Worm (Caenorhabditis elegans) whole organism, L2 larva: ENCODE results near the gene srbc-57.

Experiments
- C34F6.9 ChIP-seq: fragments of 150-350 bp; optimal IDR thresholded peaks from 2 replicates; lab custom pipeline; 2014; ENCODE audit warnings: missing biosample characterization, missing genetic modification characterization
- R02D3.7 ChIP-seq: fragments of 150-350 bp; optimal IDR thresholded peaks from 2 replicates; lab custom pipeline; 2014; ENCODE audit warnings: missing biosample characterization, missing genetic modification characterization
- Y55F3AM.14 ChIP-seq: fragments of 200-800 bp; sonication (Bioruptor generic); optimal IDR thresholded peaks from 2 replicates; lab custom pipeline; 2018; ENCODE audit warnings: mild to moderate bottlenecking, missing genetic modification characterization, missing compliant biosample characterization
- ZK546.5 ChIP-seq: sonication (generic microtip); optimal IDR thresholded peaks from 2 replicates; lab custom pipeline; 2017; ENCODE audit warnings: missing biosample characterization, missing genetic modification characterization
- alr-1 ChIP-seq: fragments of 150-350 bp; optimal IDR thresholded peaks from 2 replicates; lab custom pipeline; 2014; ENCODE audit warnings: missing biosample characterization, missing genetic modification characterization
- ama-1 ChIP-seq: fragments of 150-350 bp; optimal IDR thresholded peaks from 2 replicates; lab custom pipeline; 2018; ENCODE audit warnings: inconsistent platforms
- blmp-1 ChIP-seq: sonication (generic microtip); optimal IDR thresholded peaks from 2 replicates; lab custom pipeline; 2017; ENCODE audit warnings: missing genetic modification characterization, mild to moderate bottlenecking, missing compliant biosample characterization, antibody characterized with exemption, moderate library complexity; ENCODE audit not compliant: insufficient read depth
- ceh-16 ChIP-seq: fragments of 150-350 bp; optimal IDR thresholded peaks from 2 replicates; lab custom pipeline; 2014; ENCODE audit warnings: missing biosample characterization, missing genetic modification characterization
- ceh-82 ChIP-seq: fragments of 150-350 bp; optimal IDR thresholded peaks from 2 replicates; lab custom pipeline; 2014; ENCODE audit warnings: missing biosample characterization, missing genetic modification characterization
- crh-2 ChIP-seq: sonication (generic microtip); optimal IDR thresholded peaks from 2 replicates; lab custom pipeline; 2017; ENCODE audit warnings: missing biosample characterization, missing genetic modification characterization
- egl-27 ChIP-seq: sonication (generic microtip); optimal IDR thresholded peaks from 3 replicates; lab custom pipeline; 2017; ENCODE audit warnings: missing biosample characterization, missing genetic modification reagents, missing genetic modification characterization
- elt-1 ChIP-seq: fragments of 150-350 bp; optimal IDR thresholded peaks from 2 replicates; lab custom pipeline; 2014; ENCODE audit warnings: missing biosample characterization, missing genetic modification characterization
- elt-3 ChIP-seq: sonication (generic microtip); optimal IDR thresholded peaks from 2 replicates; lab custom pipeline; 2017; ENCODE audit warnings: missing biosample characterization, missing genetic modification characterization
- fos-1 ChIP-seq: fragments of 150-350 bp; optimal IDR thresholded peaks from 2 replicates; lab custom pipeline; 2014; ENCODE audit warnings: missing biosample characterization, missing genetic modification characterization
- gmeb-1 ChIP-seq: fragments of 150-350 bp; optimal IDR thresholded peaks from 2 replicates; lab custom pipeline; 2014; ENCODE audit warnings: missing biosample characterization, missing genetic modification characterization
- lin-11 ChIP-seq: fragments of 150-350 bp; sonication (generic microtip); optimal IDR thresholded peaks from 2 replicates; lab custom pipeline; 2014; ENCODE audit warnings: missing biosample characterization, missing genetic modification characterization, inconsistent platforms, mixed read lengths
- lin-13 ChIP-seq: fragments of 150-350 bp; optimal IDR thresholded peaks from 2 replicates; lab custom pipeline; 2014; ENCODE audit warnings: missing biosample characterization, missing genetic modification reagents, missing genetic modification characterization
- lin-39 ChIP-seq: fragments of 150-350 bp; optimal IDR thresholded peaks from 2 replicates; lab custom pipeline; 2014; ENCODE audit warnings: missing biosample characterization, missing genetic modification reagents, missing genetic modification characterization
- mab-5 ChIP-seq: fragments of 150-350 bp; optimal IDR thresholded peaks from 2 replicates; lab custom pipeline; 2014; ENCODE audit warnings: missing biosample characterization, missing genetic modification characterization
- mbf-1 ChIP-seq: sonication (generic microtip); optimal IDR thresholded peaks from 2 replicates; lab custom pipeline; 2017; ENCODE audit warnings: missing biosample characterization, missing genetic modification characterization
- mdl-1 ChIP-seq, 2 experiments: fragments of 150-350 bp in 1 of 2; sonication (generic microtip) in 1 of 2; optimal IDR thresholded peaks; 2 replicates each; lab custom pipeline; 2017; ENCODE audit warnings: missing biosample characterization in 2 of 2, missing genetic modification characterization in 2 of 2
- nhr-10 ChIP-seq: sonication (generic microtip); optimal IDR thresholded peaks from 2 replicates; lab custom pipeline; 2017; ENCODE audit warnings: missing biosample characterization, missing genetic modification characterization
- nhr-11 ChIP-seq: fragments of 150-350 bp; optimal IDR thresholded peaks from 2 replicates; lab custom pipeline; 2014; ENCODE audit warnings: missing biosample characterization, missing genetic modification characterization
- nhr-12 ChIP-seq: fragments of 150-350 bp; optimal IDR thresholded peaks from 2 replicates; lab custom pipeline; 2014; ENCODE audit warnings: missing biosample characterization, missing genetic modification characterization
- nhr-129 ChIP-seq: fragments of 150-350 bp; optimal IDR thresholded peaks from 2 replicates; lab custom pipeline; 2014; ENCODE audit warnings: missing biosample characterization, missing genetic modification characterization
- nhr-23 ChIP-seq: fragments of 150-350 bp; optimal IDR thresholded peaks from 2 replicates; lab custom pipeline; 2014; ENCODE audit warnings: missing biosample characterization, missing genetic modification reagents, missing genetic modification characterization
- nhr-237 ChIP-seq: fragments of 150-350 bp; optimal IDR thresholded peaks from 2 replicates; lab custom pipeline; 2014; ENCODE audit warnings: missing biosample characterization, missing genetic modification characterization
- nhr-25 ChIP-seq: fragments of 150-350 bp; sonication (generic microtip); optimal IDR thresholded peaks from 3 replicates; lab custom pipeline; 2014; ENCODE audit warnings: missing biosample characterization, missing genetic modification characterization
- nhr-6 ChIP-seq: fragments of 150-350 bp; optimal IDR thresholded peaks from 2 replicates; lab custom pipeline; 2014; ENCODE audit warnings: missing biosample characterization, missing genetic modification characterization
- nhr-77 ChIP-seq: fragments of 150-350 bp; optimal IDR thresholded peaks from 2 replicates; lab custom pipeline; 2014; ENCODE audit warnings: missing biosample characterization, missing genetic modification characterization
- peb-1 ChIP-seq: fragments of 150-350 bp; optimal IDR thresholded peaks from 2 replicates; lab custom pipeline; 2014; ENCODE audit warnings: missing biosample characterization, missing genetic modification characterization
- sem-4 ChIP-seq: fragments of 150-350 bp; optimal IDR thresholded peaks from 2 replicates; lab custom pipeline; 2014; ENCODE audit warnings: missing biosample characterization, missing genetic modification reagents, missing genetic modification characterization
- skn-1 ChIP-seq: sonication (generic microtip); optimal IDR thresholded peaks from 2 replicates; lab custom pipeline; 2017; ENCODE audit warnings: missing biosample characterization, missing genetic modification characterization
- snpc-4 ChIP-seq: fragments of 150-350 bp; optimal IDR thresholded peaks from 2 replicates; lab custom pipeline; 2014; ENCODE audit warnings: missing biosample characterization, missing genetic modification characterization
- unc-39 ChIP-seq: fragments of 150-350 bp; optimal IDR thresholded peaks from 2 replicates; lab custom pipeline; 2014; ENCODE audit warnings: missing biosample characterization, missing genetic modification characterization
- unc-55 ChIP-seq: fragments of 150-350 bp; sonication (generic microtip); optimal IDR thresholded peaks from 3 replicates; lab custom pipeline; 2014; ENCODE audit warnings: missing biosample characterization, missing genetic modification reagents, missing genetic modification characterization
- unc-62 ChIP-seq: fragments of 150-350 bp; optimal IDR thresholded peaks from 2 replicates; lab custom pipeline; 2014; ENCODE audit warnings: missing biosample characterization, missing genetic modification reagents, missing genetic modification characterization
- zag-1 ChIP-seq: fragments of 150-350 bp; optimal IDR thresholded peaks from 2 replicates; lab custom pipeline; 2014; ENCODE audit warnings: missing biosample characterization, missing genetic modification characterization
- ztf-1 ChIP-seq: fragments of 200-800 bp; sonication (Bioruptor generic); conservative IDR thresholded peaks from 2 replicates; pipeline ENCODE4 v1.3.6; 2022; ENCODE audit warnings: missing genetic modification characterization, missing compliant biosample characterization
- ztf-11 ChIP-seq: sonication (generic microtip); optimal IDR thresholded peaks from 2 replicates; lab custom pipeline; 2017; ENCODE audit warnings: missing biosample characterization, missing genetic modification characterization
- ztf-4 ChIP-seq: fragments of 150-350 bp; optimal IDR thresholded peaks from 2 replicates; lab custom pipeline; 2014; ENCODE audit warnings: missing biosample characterization, missing genetic modification characterization

Gene srbc-57

ce11 chrV:443193-443592 lies 25.2 kb downstream of the srbc-57 start, which contains the start of gene srh-33:
TSS of gene srh-33 (minus strand) at chrV:443293.
- TF ChIP-seq snpc-4 (tag; lab: Kevin White, UChicago) (no peak), alr-1 (tag; lab: Kevin White, UChicago) (no peak), C34F6.9 (tag; lab: Kevin White, UChicago) (no peak), ama-1 (lab: Kevin White, UChicago) (no peak), unc-39 (tag; lab: Kevin White, UChicago) (no peak), ztf-1 (no peak), nhr-12 (tag; lab: Kevin White, UChicago) (no peak), ztf-4 (tag; lab: Kevin White, UChicago) (no peak), fos-1 (no peak), lin-13 (GFP tag; lab: Kevin White, UChicago) (no peak), lin-39 (tag; lab: Kevin White, UChicago) (no peak), elt-1 (no peak), zag-1 (tag; lab: Kevin White, UChicago) (no peak), mbf-1 (tag; lab: Kevin White, UChicago) (no peak), skn-1 (tag; lab: Kevin White, UChicago) (no peak), nhr-23 (tag; lab: Kevin White, UChicago) (no peak), blmp-1 (no peak)
- TF ChIP-seq, all 48 proteins: peak for 0

- TF ChIP-seq lin-11 (tag; lab: Kevin White, UChicago): no peak
- no peak for TF ChIP-seq nhr-77 (tag; lab: Kevin White, UChicago)
- no peak for TF ChIP-seq C34F6.9 (tag; lab: Kevin White, UChicago)
- no peak for TF ChIP-seq nhr-237 (tag; lab: Kevin White, UChicago)
- no peak for TF ChIP-seq ztf-11 (tag; lab: Kevin White, UChicago)
- TF ChIP-seq egl-27 (tag; lab: Kevin White, UChicago): no peak
- TF ChIP-seq unc-62 (GFP tag; lab: Kevin White, UChicago): no peak
- TF ChIP-seq nhr-6: no peak
- TF ChIP-seq mab-5: no peak
- no peak for TF ChIP-seq nhr-11 (tag; lab: Kevin White, UChicago)
- TF ChIP-seq elt-3 (tag; lab: Kevin White, UChicago): no peak
- no peak for TF ChIP-seq mbf-1 (tag; lab: Kevin White, UChicago)
- no peak for TF ChIP-seq nhr-23 (tag; lab: Kevin White, UChicago)
- TF ChIP-seq elt-1: no peak
- TF ChIP-seq sem-4 (tag; lab: Kevin White, UChicago): no peak
- no peak for TF ChIP-seq nhr-129
- no peak for TF ChIP-seq Y55F3AM.14 (GFP tag; lab: Kevin White, UChicago)
- TF ChIP-seq unc-55 (GFP tag; lab: Kevin White, UChicago): no peak
- no peak for TF ChIP-seq mdl-1 (tag; optimal IDR thresholded peaks at IDR 0.05; lab: Kevin White, UChicago)
Measured at ce11 chrV:440923-441322, 27.4 kb downstream of the srbc-57 start, which contains the start of gene B0554.7. TSS of gene B0554.7 (minus strand) at chrV:441023.

- no peak for TF ChIP-seq elt-3 (tag; lab: Kevin White, UChicago)
- TF ChIP-seq nhr-11 (tag; lab: Kevin White, UChicago): no peak
- TF ChIP-seq nhr-25 (tag; lab: Kevin White, UChicago): no peak
- no peak for TF ChIP-seq mbf-1 (tag; lab: Kevin White, UChicago)
- no peak for TF ChIP-seq alr-1 (tag; lab: Kevin White, UChicago)
- no peak for TF ChIP-seq nhr-237 (tag; lab: Kevin White, UChicago)
- TF ChIP-seq crh-2 (tag; lab: Kevin White, UChicago): no peak
- no peak for TF ChIP-seq ceh-82 (tag; lab: Kevin White, UChicago)
- TF ChIP-seq nhr-12 (tag; lab: Kevin White, UChicago): no peak
- no peak for TF ChIP-seq nhr-10
- no peak for TF ChIP-seq Y55F3AM.14 (GFP tag; lab: Kevin White, UChicago)
- TF ChIP-seq R02D3.7 (tag; lab: Kevin White, UChicago): no peak
Measured at ce11 chrV:439183-439749, 29.1 kb downstream of the srbc-57 start.

ce11 chrV:438094-438493 lies 30.3 kb downstream of the srbc-57 start, which contains the start of gene B0554.1:
TSS of gene B0554.1 (plus strand) at chrV:438394.
- TF ChIP-seq ceh-16 (tag; lab: Kevin White, UChicago) (no peak), mbf-1 (tag; lab: Kevin White, UChicago) (no peak), skn-1 (tag; lab: Kevin White, UChicago) (no peak), ZK546.5 (tag; lab: Kevin White, UChicago) (no peak), elt-1 (no peak), gmeb-1 (no peak), peb-1 (no peak), blmp-1 (no peak), ztf-4 (tag; lab: Kevin White, UChicago) (no peak), mab-5 (no peak), ama-1 (lab: Kevin White, UChicago) (no peak)
